Fruit fly (Drosophila melanogaster): ENCODE results near the gene CG13875.

Gene CG13875

dm6 chr3L:160446-161094 is 19.2 kb upstream of the CG13875 start (continued):
- TF ChIP-seq pb (GFP tag; optimal IDR thresholded peaks at IDR 0.05) = no peak
- TF ChIP-seq gsb (GFP tag; IDR thresholded peaks at IDR 0.05) = no peak
- TF ChIP-seq nerfin-1 (tag; optimal IDR thresholded peaks at IDR 0.05) = no peak
- no peak for TF ChIP-seq Oli (tag; optimal IDR thresholded peaks at IDR 0.05)
- no peak for TF ChIP-seq fd102C (GFP tag; optimal IDR thresholded peaks at IDR 0.05)
- no peak for TF ChIP-seq D19A (tag; optimal IDR thresholded peaks at IDR 0.05)
- TF ChIP-seq emc (GFP tag; optimal IDR thresholded peaks at IDR 0.05) = no peak
- peak; percentile 37 for TF ChIP-seq gcm (GFP tag; optimal IDR thresholded peaks at IDR 0.05)
- no peak for TF ChIP-seq CG13424 (tag; optimal IDR thresholded peaks at IDR 0.05)
- no peak for TF ChIP-seq sim (GFP tag; IDR thresholded peaks at IDR 0.05)
- no peak for TF ChIP-seq CG12744 (GFP tag; optimal IDR thresholded peaks at IDR 0.05)
- peak; percentile 54; the same call in 2 of the 3 replicates for TF ChIP-seq so (GFP tag; IDR thresholded peaks at IDR 0.05)
- no peak for TF ChIP-seq Hsf (GFP tag; optimal IDR thresholded peaks at IDR 0.05)
- no peak for TF ChIP-seq hth (optimal IDR thresholded peaks at IDR 0.05)
- TF ChIP-seq CG7839 (tag; optimal IDR thresholded peaks at IDR 0.05) = peak; percentile 5
- no peak for TF ChIP-seq Sin3A (optimal IDR thresholded peaks at IDR 0.05)
- no peak for TF ChIP-seq tx (GFP tag; optimal IDR thresholded peaks at IDR 0.05)
- no peak for TF ChIP-seq CG7556 (GFP tag; optimal IDR thresholded peaks at IDR 0.05)
- peak in 1 of 2 experiments; percentile 16 for TF ChIP-seq Hr78 (GFP tag; optimal IDR thresholded peaks at IDR 0.05)
- no peak for TF ChIP-seq CG12155 (GFP tag; optimal IDR thresholded peaks at IDR 0.05)
- TF ChIP-seq CG9215 (GFP tag; IDR thresholded peaks at IDR 0.05) = no peak
- TF ChIP-seq CG17802 (tag; optimal IDR thresholded peaks at IDR 0.05) = no peak
- TF ChIP-seq CG10274 (GFP tag; optimal IDR thresholded peaks at IDR 0.05) = no peak
- TF ChIP-seq cg (GFP tag; optimal IDR thresholded peaks at IDR 0.05) = no peak
- no peak for TF ChIP-seq gt (GFP tag; IDR thresholded peaks at IDR 0.05)
- peak; percentile 60; the same call in 1 of the 2 replicates for TF ChIP-seq vvl (GFP tag; IDR thresholded peaks at IDR 0.05)
- no peak for TF ChIP-seq Dip3 (GFP tag; optimal IDR thresholded peaks at IDR 0.05)
- TF ChIP-seq cad (GFP tag; optimal IDR thresholded peaks at IDR 0.05) = no peak
- no peak for TF ChIP-seq Nf-YB (GFP tag; optimal IDR thresholded peaks at IDR 0.05)
- no peak for TF ChIP-seq danr (GFP tag; IDR thresholded peaks at IDR 0.05)
- no peak for TF ChIP-seq sens-2 (GFP tag; IDR thresholded peaks at IDR 0.05)
- TF ChIP-seq CG4730 (GFP tag; IDR thresholded peaks at IDR 0.05) = no peak
- TF ChIP-seq CG15479 (GFP tag; optimal IDR thresholded peaks at IDR 0.05) = no peak
- TF ChIP-seq Dll (GFP tag; IDR thresholded peaks at IDR 0.05; ENCODE audit: partially characterized antibody) = no peak
- no peak for TF ChIP-seq Ravus (GFP tag; IDR thresholded peaks at IDR 0.05)
- TF ChIP-seq CG12299 (tag; optimal IDR thresholded peaks at IDR 0.05) = peak; percentile 35
- peak; percentile 78 for TF ChIP-seq CG34376 (GFP tag; optimal IDR thresholded peaks at IDR 0.05)
- no peak for TF ChIP-seq lilli (GFP tag; optimal IDR thresholded peaks at IDR 0.05)
- no peak for TF ChIP-seq CG9817 (tag; optimal IDR thresholded peaks at IDR 0.05)
- TF ChIP-seq Meics (GFP tag; optimal IDR thresholded peaks at IDR 0.05) = peak; percentile 8
- TF ChIP-seq HLH3B (GFP tag; IDR thresholded peaks at IDR 0.05) = no peak
- no peak for TF ChIP-seq CG14667 (GFP tag; IDR thresholded peaks at IDR 0.05)
- peak; percentile 4 for TF ChIP-seq Bteb2 (GFP tag; optimal IDR thresholded peaks at IDR 0.05)
- TF ChIP-seq Dad (GFP tag; optimal IDR thresholded peaks at IDR 0.05) = no peak
- TF ChIP-seq bigmax (GFP tag; optimal IDR thresholded peaks at IDR 0.05) = peak; percentile 51
- no peak for TF ChIP-seq Ets65A (GFP tag)
- no peak for TF ChIP-seq CG16813 (GFP tag; IDR thresholded peaks at IDR 0.05; ENCODE audit: partially characterized antibody)
- no peak for TF ChIP-seq z (GFP tag; IDR thresholded peaks at IDR 0.05)
- TF ChIP-seq hb (GFP tag; IDR thresholded peaks at IDR 0.05; ENCODE audit: partially characterized antibody) = no peak
- TF ChIP-seq bbx (GFP tag; IDR thresholded peaks at IDR 0.05; ENCODE audit: partially characterized antibody) = peak; percentile 59; the same call in 1 of the 2 replicates
- TF ChIP-seq esg (GFP tag; conservative IDR thresholded peaks at IDR 0.05) = no peak

Measured in whole organism, embryonic.